Fruit fly (Drosophila melanogaster) whole organism: Measurements from ENCODE around the gene mRpS35.
A peak's percentile ranks its signal among the peaks of the same experiment; 100 is the strongest.

ENCODE experiments used
- CG8478 ChIP-seq: fragments of >200 bp; optimal IDR thresholded peaks from 2 replicates; lab custom pipeline; 2018; ENCODE audit warnings: inconsistent platforms
- Dll ChIP-seq: fragments of >200 bp; optimal IDR thresholded peaks from 2 replicates; lab custom pipeline; 2017
- EcR ChIP-seq, 2 experiments: fragments of >200 bp; optimal IDR thresholded peaks; 2 replicates each; lab custom pipeline; 2017; ENCODE audit warnings: missing biosample characterization in 2 of 2, missing genetic modification characterization in 2 of 2, missing genetic modification reagents in 2 of 2
- pan ChIP-seq: fragments of >200 bp; optimal IDR thresholded peaks from 2 replicates; lab custom pipeline; 2017
- psq ChIP-seq: fragments of >200 bp; optimal IDR thresholded peaks from 2 replicates; lab custom pipeline; 2017
- usp ChIP-seq: fragments of >200 bp; optimal IDR thresholded peaks from 2 replicates; lab custom pipeline; 2017; ENCODE audit warnings: missing biosample characterization, missing genetic modification characterization, mixed read lengths

The mRpS35 gene

dm6 chr3L:2818784-2819183, 38.1 kb downstream of the mRpS35 start:
- TF ChIP-seq Dll (lab: Kevin White, UChicago): no peak
- no peak for TF ChIP-seq pan
- TF ChIP-seq EcR (GFP tag; optimal IDR thresholded peaks at IDR 0.05; lab: Kevin White, UChicago): no peak
- TF ChIP-seq usp: no peak
- TF ChIP-seq psq (lab: Kevin White, UChicago): no peak
- TF ChIP-seq CG8478 (lab: Kevin White, UChicago): no peak

- TF ChIP-seq CG8478 (lab: Kevin White, UChicago) (no peak), pan (no peak), usp (no peak), psq (lab: Kevin White, UChicago) (no peak), Dll (lab: Kevin White, UChicago) (no peak), EcR (GFP tag; optimal IDR thresholded peaks at IDR 0.05; lab: Kevin White, UChicago) (no peak)
Observed at dm6 chr3L:2819687-2820086, 39.0 kb downstream of the mRpS35 start.

- no peak for TF ChIP-seq usp
- no peak for TF ChIP-seq psq (lab: Kevin White, UChicago)
- TF ChIP-seq pan: no peak
- no peak for TF ChIP-seq EcR (GFP tag; optimal IDR thresholded peaks at IDR 0.05; lab: Kevin White, UChicago)
- no peak for TF ChIP-seq Dll (lab: Kevin White, UChicago)
- no peak for TF ChIP-seq CG8478 (lab: Kevin White, UChicago)
Observed at dm6 chr3L:2820275-2820674, 39.6 kb downstream of the mRpS35 start.

- peak; percentile 98 for TF ChIP-seq Dll (lab: Kevin White, UChicago)
- no peak for TF ChIP-seq EcR (GFP tag; optimal IDR thresholded peaks at IDR 0.05; lab: Kevin White, UChicago)
- no peak for TF ChIP-seq CG8478 (lab: Kevin White, UChicago)
Observed at dm6 chr3L:2820930-2821505, 40.3 kb downstream of the mRpS35 start.

- no peak for TF ChIP-seq CG8478 (lab: Kevin White, UChicago)
- no peak for TF ChIP-seq psq (lab: Kevin White, UChicago)
- TF ChIP-seq usp: no peak
- TF ChIP-seq EcR (GFP tag; optimal IDR thresholded peaks at IDR 0.05; lab: Kevin White, UChicago): no peak
- TF ChIP-seq pan: no peak
- no peak for TF ChIP-seq Dll (lab: Kevin White, UChicago)
Observed at dm6 chr3L:2822955-2823354, 42.3 kb downstream of the mRpS35 start.

dm6 chr3L:2823520-2823970, 42.8 kb downstream of the mRpS35 start:
- TF ChIP-seq Dll (lab: Kevin White, UChicago): peak; percentile 78
- TF ChIP-seq EcR (GFP tag; optimal IDR thresholded peaks at IDR 0.05; lab: Kevin White, UChicago): peak; percentile 61 to 90
- no peak for TF ChIP-seq usp
- no peak for TF ChIP-seq pan
- peak; percentile 74 for TF ChIP-seq CG8478 (lab: Kevin White, UChicago)
- peak; percentile 11 for TF ChIP-seq psq (lab: Kevin White, UChicago)

- no peak for TF ChIP-seq Dll (lab: Kevin White, UChicago)
Observed at dm6 chr3L:2824024-2824687, 43.5 kb downstream of the mRpS35 start.

dm6 chr3L:2824731-2825130, 44.0 kb downstream of the mRpS35 start:
- TF ChIP-seq pan (no peak), usp (no peak), Dll (lab: Kevin White, UChicago) (no peak), CG8478 (lab: Kevin White, UChicago) (no peak), psq (lab: Kevin White, UChicago) (no peak), EcR (GFP tag; optimal IDR thresholded peaks at IDR 0.05; lab: Kevin White, UChicago) (no peak)

- no peak for TF ChIP-seq EcR (GFP tag; optimal IDR thresholded peaks at IDR 0.05; lab: Kevin White, UChicago)
- no peak for TF ChIP-seq CG8478 (lab: Kevin White, UChicago)
- TF ChIP-seq Dll (lab: Kevin White, UChicago): no peak
- no peak for TF ChIP-seq pan
- TF ChIP-seq usp: no peak
- TF ChIP-seq psq (lab: Kevin White, UChicago): no peak
Observed at dm6 chr3L:2825377-2825776, 44.7 kb downstream of the mRpS35 start.

dm6 chr3L:2828163-2828562, 47.5 kb downstream of the mRpS35 start:
- TF ChIP-seq CG8478 (lab: Kevin White, UChicago) (no peak), pan (no peak), usp (no peak)

dm6 chr3L:2828610-2829139, 48.0 kb downstream of the mRpS35 start:
- TF ChIP-seq psq (lab: Kevin White, UChicago) (no peak), usp (no peak), pan (no peak)

- no peak for TF ChIP-seq EcR (GFP tag; optimal IDR thresholded peaks at IDR 0.05; lab: Kevin White, UChicago)
- TF ChIP-seq pan: no peak
- TF ChIP-seq psq (lab: Kevin White, UChicago): no peak
- no peak for TF ChIP-seq usp
- no peak for TF ChIP-seq CG8478 (lab: Kevin White, UChicago)
- TF ChIP-seq Dll (lab: Kevin White, UChicago): no peak
Observed at dm6 chr3L:2829916-2830315, 49.2 kb downstream of the mRpS35 start.

- no peak for TF ChIP-seq Dll (lab: Kevin White, UChicago)
- no peak for TF ChIP-seq CG8478 (lab: Kevin White, UChicago)
- no peak for TF ChIP-seq EcR (GFP tag; optimal IDR thresholded peaks at IDR 0.05; lab: Kevin White, UChicago)
- TF ChIP-seq usp: no peak
- TF ChIP-seq psq (lab: Kevin White, UChicago): no peak
- TF ChIP-seq pan: no peak
Observed at dm6 chr3L:2831157-2831556, 50.5 kb downstream of the mRpS35 start.
